Worm (Caenorhabditis elegans) whole organism, late embryonic: ENCODE measurements around the gene R10E11.9.

Experiments used
- K09A11.1 ChIP-seq: sonication (generic microtip); optimal IDR thresholded peaks from 2 replicates; lab custom pipeline; 2017; ENCODE audit warnings: antibody characterized with exemption, mild to moderate bottlenecking, missing genetic modification characterization, missing compliant biosample characterization; ENCODE audit not compliant: insufficient read depth
- ahr-1 ChIP-seq: sonication (generic microtip); optimal IDR thresholded peaks from 2 replicates; lab custom pipeline; 2016; ENCODE audit warnings: missing genetic modification characterization, missing compliant biosample characterization
- ama-1 ChIP-seq: fragments of 150-350 bp; optimal IDR thresholded peaks from 2 replicates; lab custom pipeline; 2014
- ets-4 ChIP-seq: sonication (generic microtip); optimal IDR thresholded peaks from 2 replicates; lab custom pipeline; 2016; ENCODE audit warnings: missing genetic modification characterization, missing compliant biosample characterization
- gmeb-2 ChIP-seq: sonication (generic microtip); optimal IDR thresholded peaks from 2 replicates; lab custom pipeline; 2016; ENCODE audit warnings: missing genetic modification characterization, inconsistent platforms, missing compliant biosample characterization
- hlh-13 ChIP-seq: fragments of 200-800 bp; sonication (Bioruptor generic); optimal IDR thresholded peaks from 2 replicates; lab custom pipeline; 2018; ENCODE audit warnings: mild to moderate bottlenecking, missing genetic modification characterization, missing compliant biosample characterization
- nfya-1 ChIP-seq: sonication (generic microtip); optimal IDR thresholded peaks from 2 replicates; lab custom pipeline; 2017; ENCODE audit warnings: missing genetic modification characterization, mild to moderate bottlenecking, missing compliant biosample characterization, antibody characterized with exemption, moderate library complexity
- pqm-1 ChIP-seq: sonication (generic microtip); optimal IDR thresholded peaks from 2 replicates; lab custom pipeline; 2016; ENCODE audit warnings: missing genetic modification characterization, missing compliant biosample characterization
- sox-2 ChIP-seq: fragments of 200-800 bp; sonication (Bioruptor generic); IDR thresholded peaks from 2 replicates; pipeline ENCODE4 v1.3.6; 2022; ENCODE audit warnings: missing genetic modification reagents, missing genetic modification characterization, missing compliant biosample characterization
- sox-4 ChIP-seq: sonication (generic microtip); optimal IDR thresholded peaks from 2 replicates; lab custom pipeline; 2017; ENCODE audit warnings: mild to moderate bottlenecking, missing genetic modification characterization, inconsistent platforms, missing compliant biosample characterization
- syd-9 ChIP-seq: sonication (generic microtip); optimal IDR thresholded peaks from 2 replicates; lab custom pipeline; 2016; ENCODE audit warnings: mild to moderate bottlenecking, missing genetic modification characterization, moderate library complexity, missing compliant biosample characterization
- unc-3 ChIP-seq, 2 experiments: fragments of 200-800 bp in 1 of 2; sonication (Bioruptor generic) in 1 of 2; sonication (generic microtip) in 1 of 2; conservative IDR thresholded peaks in 1 of 2; optimal IDR thresholded peaks in 1 of 2; 2 replicates each; pipeline versions ENCODE4 v1.3.6 to Lab custom; 2016 to 2022; ENCODE audit warnings: missing compliant biosample characterization in 2 of 2, missing genetic modification characterization in 2 of 2, missing genetic modification reagents in 1 of 2

- no peak for TF ChIP-seq sox-2 (GFP tag; lab: Robert Waterston, UW)
- TF ChIP-seq ama-1 (lab: Kevin White, UChicago) = no peak
- no peak for TF ChIP-seq ahr-1 (tag; lab: Kevin White, UChicago)
- TF ChIP-seq sox-4 (tag; lab: Kevin White, UChicago) = no peak
- no peak for TF ChIP-seq ets-4 (tag; lab: Kevin White, UChicago)
- TF ChIP-seq gmeb-2 (tag; lab: Kevin White, UChicago) = no peak
- no peak for TF ChIP-seq hlh-13 (GFP tag; lab: Kevin White, UChicago)
- no peak for TF ChIP-seq syd-9 (tag; lab: Kevin White, UChicago)
- TF ChIP-seq nfya-1 (tag; lab: Kevin White, UChicago) = no peak
- TF ChIP-seq unc-3 (GFP tag; conservative IDR thresholded peaks at IDR 0.05; lab: Robert Waterston, UW) = no peak
- no peak for TF ChIP-seq unc-3 (tag; optimal IDR thresholded peaks at IDR 0.05; lab: Kevin White, UChicago)
- no peak for TF ChIP-seq K09A11.1 (tag; lab: Kevin White, UChicago)
- TF ChIP-seq pqm-1 (tag; lab: Kevin White, UChicago) = no peak
These were observed 10.3 kb downstream of the R10E11.9 start for ce11 chrIII:9783133-9783590.
